Fruit fly (Drosophila melanogaster): ENCODE data around the gene Tsen54.

Tsen54 gene

dm6 chr3L:12184564-12185034 lies 21.2 kb downstream of the Tsen54 start, which contains the start of gene Miox:
Miox (plus strand) TSS chr3L:12184984.
- TF ChIP-seq brk (GFP tag; optimal IDR thresholded peaks at IDR 0.05) (no peak), OdsH (GFP tag; optimal IDR thresholded peaks at IDR 0.05) (no peak), Myc (optimal IDR thresholded peaks at IDR 0.05) (no peak), HLH106 (tag; optimal IDR thresholded peaks at IDR 0.05) (no peak), jim (GFP tag; optimal IDR thresholded peaks at IDR 0.05) (no peak), Rel (GFP tag; optimal IDR thresholded peaks at IDR 0.05) (no peak), Rel (tag; optimal IDR thresholded peaks at IDR 0.05) (peak; percentile 46), GATAd (GFP tag; optimal IDR thresholded peaks at IDR 0.05) (no peak), sv (GFP tag; optimal IDR thresholded peaks at IDR 0.05) (no peak), N (GFP tag; optimal IDR thresholded peaks at IDR 0.05) (no peak)

dm6 chr3L:12183967-12184366 lies 21.9 kb downstream of the Tsen54 start:
- no peak for TF ChIP-seq usp (GFP tag; optimal IDR thresholded peaks at IDR 0.05)
- TF ChIP-seq Vsx2 (GFP tag; optimal IDR thresholded peaks at IDR 0.05; ENCODE audit: partially characterized antibody): no peak
- no peak for TF ChIP-seq CG9705 (GFP tag; optimal IDR thresholded peaks at IDR 0.05)
- TF ChIP-seq brk (GFP tag; optimal IDR thresholded peaks at IDR 0.05): no peak
- TF ChIP-seq pan (optimal IDR thresholded peaks at IDR 0.05): no peak
- TF ChIP-seq psq (GFP tag; optimal IDR thresholded peaks at IDR 0.05): no peak
- TF ChIP-seq rgr (GFP tag; optimal IDR thresholded peaks at IDR 0.05): no peak
- no peak for TF ChIP-seq dmrt93B (GFP tag; optimal IDR thresholded peaks at IDR 0.05)
- no peak for TF ChIP-seq N (GFP tag; optimal IDR thresholded peaks at IDR 0.05)
- TF ChIP-seq dl (GFP tag; optimal IDR thresholded peaks at IDR 0.05; ENCODE audit: insufficient read depth in 1 of 2, partially characterized antibody in 2 of 2): no peak

- TF ChIP-seq h (GFP tag; optimal IDR thresholded peaks at IDR 0.05) (no peak), Rel (GFP tag; optimal IDR thresholded peaks at IDR 0.05) (no peak), Rel (tag; optimal IDR thresholded peaks at IDR 0.05) (peak; percentile 30), Abd-B (GFP tag; optimal IDR thresholded peaks at IDR 0.05) (no peak)
Measured at dm6 chr3L:12178847-12179437, 26.9 kb downstream of the Tsen54 start.

- TF ChIP-seq h (GFP tag; optimal IDR thresholded peaks at IDR 0.05) (no peak), CG32264 (GFP tag; optimal IDR thresholded peaks at IDR 0.05) (no peak), woc (GFP tag; optimal IDR thresholded peaks at IDR 0.05) (no peak), psq (GFP tag; optimal IDR thresholded peaks at IDR 0.05) (no peak), jim (GFP tag; optimal IDR thresholded peaks at IDR 0.05) (no peak), OdsH (GFP tag; optimal IDR thresholded peaks at IDR 0.05) (no peak), CrebA (GFP tag; optimal IDR thresholded peaks at IDR 0.05; ENCODE audit: borderline replicate concordance) (no peak), Sp1 (GFP tag; optimal IDR thresholded peaks at IDR 0.05) (no peak), rgr (GFP tag; optimal IDR thresholded peaks at IDR 0.05) (no peak), Dif (GFP tag; optimal IDR thresholded peaks at IDR 0.05; ENCODE audit: partially characterized antibody) (no peak), Jra (GFP tag; optimal IDR thresholded peaks at IDR 0.05) (no peak), N (GFP tag; optimal IDR thresholded peaks at IDR 0.05) (no peak), sv (GFP tag; optimal IDR thresholded peaks at IDR 0.05) (no peak), Mio (GFP tag; optimal IDR thresholded peaks at IDR 0.05) (no peak), dl (GFP tag; optimal IDR thresholded peaks at IDR 0.05; ENCODE audit: insufficient read depth in 1 of 2, partially characterized antibody in 2 of 2) (no peak), Hnf4 (GFP tag; optimal IDR thresholded peaks at IDR 0.05) (no peak), GATAd (GFP tag; optimal IDR thresholded peaks at IDR 0.05) (no peak), CG9705 (GFP tag; optimal IDR thresholded peaks at IDR 0.05) (no peak)
Measured at dm6 chr3L:12177301-12177700, 28.5 kb downstream of the Tsen54 start, which contains the start of gene CAH2. CAH2 (plus strand) TSS chr3L:12177601.

- TF ChIP-seq lola (GFP tag; optimal IDR thresholded peaks at IDR 0.05) (no peak), CG9705 (GFP tag; optimal IDR thresholded peaks at IDR 0.05) (no peak), jim (GFP tag; optimal IDR thresholded peaks at IDR 0.05) (no peak), psq (GFP tag; optimal IDR thresholded peaks at IDR 0.05) (no peak), OdsH (GFP tag; optimal IDR thresholded peaks at IDR 0.05) (no peak), tai (GFP tag; optimal IDR thresholded peaks at IDR 0.05) (no peak), GATAd (GFP tag; optimal IDR thresholded peaks at IDR 0.05) (no peak), HLH106 (tag; optimal IDR thresholded peaks at IDR 0.05) (no peak), Vsx2 (GFP tag; optimal IDR thresholded peaks at IDR 0.05; ENCODE audit: partially characterized antibody) (no peak), Sp1 (GFP tag; optimal IDR thresholded peaks at IDR 0.05) (no peak), Hr78 (GFP tag; optimal IDR thresholded peaks at IDR 0.05) (no peak), Jra (GFP tag; optimal IDR thresholded peaks at IDR 0.05) (no peak), ey (GFP tag; optimal IDR thresholded peaks at IDR 0.05) (no peak)
Measured at dm6 chr3L:12175382-12175781, 30.4 kb downstream of the Tsen54 start, which contains the start of gene Rh7. Rh7 (minus strand) TSS chr3L:12175482.
